Fruit fly (Drosophila melanogaster) whole organism, wandering third instar larva: ENCODE measurements around the gene Tbca.
A peak's percentile ranks its signal among the peaks of the same experiment; 100 is the strongest.

ENCODE experiments used
- Abd-B ChIP-seq: fragments of >200 bp; optimal IDR thresholded peaks from 2 replicates; lab custom pipeline; 2017; ENCODE audit warnings: missing biosample characterization, missing genetic modification characterization
- CG32264 ChIP-seq: fragments of 200-800 bp; sonication (Bioruptor generic); optimal IDR thresholded peaks from 2 replicates; lab custom pipeline; 2016; ENCODE audit warnings: missing biosample characterization, missing genetic modification characterization
- CG9705 ChIP-seq: fragments of 200-800 bp; sonication (Bioruptor generic); optimal IDR thresholded peaks from 2 replicates; lab custom pipeline; 2018; ENCODE audit warnings: missing biosample characterization, mild to moderate bottlenecking, missing genetic modification characterization
- CrebA ChIP-seq: fragments of 200-800 bp; sonication (Bioruptor generic); optimal IDR thresholded peaks from 2 replicates; lab custom pipeline; 2016; ENCODE audit warnings: missing biosample characterization, mild to moderate bottlenecking, missing genetic modification characterization, borderline replicate concordance
- Dfd ChIP-seq: fragments of >200 bp; optimal IDR thresholded peaks from 2 replicates; lab custom pipeline; 2017; ENCODE audit warnings: missing biosample characterization, missing genetic modification characterization
- Dif ChIP-seq: fragments of 200-275, 200-300 bp; sonication (Bioruptor generic); optimal IDR thresholded peaks from 2 replicates; lab custom pipeline; 2018; ENCODE audit warnings: missing biosample characterization, missing genetic modification characterization; ENCODE audit not compliant: partially characterized antibody
- GATAd ChIP-seq: sonication (Bioruptor generic); optimal IDR thresholded peaks from 2 replicates; lab custom pipeline; 2016; ENCODE audit warnings: missing biosample characterization, missing genetic modification characterization
- Hnf4 ChIP-seq: fragments of 200-800 bp; sonication (Bioruptor generic); optimal IDR thresholded peaks from 2 replicates; lab custom pipeline; 2016; ENCODE audit warnings: missing biosample characterization, mild to moderate bottlenecking, missing genetic modification characterization
- Jra ChIP-seq: sonication (Bioruptor generic); optimal IDR thresholded peaks from 2 replicates; lab custom pipeline; 2016; ENCODE audit warnings: missing biosample characterization, missing genetic modification characterization
- Mio ChIP-seq: sonication (Bioruptor generic); optimal IDR thresholded peaks from 2 replicates; lab custom pipeline; 2016; ENCODE audit warnings: missing biosample characterization, missing genetic modification characterization
- N ChIP-seq: fragments of >200 bp; optimal IDR thresholded peaks from 2 replicates; lab custom pipeline; 2018; ENCODE audit warnings: missing biosample characterization, missing external identifiers, missing genetic modification characterization
- OdsH ChIP-seq: fragments of 200-800 bp; sonication (Bioruptor generic); optimal IDR thresholded peaks from 2 replicates; lab custom pipeline; 2016; ENCODE audit warnings: missing biosample characterization, mild to moderate bottlenecking, missing genetic modification characterization
- Rel ChIP-seq, 2 experiments: fragments of 200-800 bp; sonication (Bioruptor generic) in 1 of 2; optimal IDR thresholded peaks; 2 replicates in 1 of 2; 3 replicates in 1 of 2; lab custom pipeline; 2016 to 2019; ENCODE audit warnings: mild to moderate bottlenecking in 2 of 2, missing biosample characterization in 2 of 2, missing genetic modification characterization in 2 of 2, moderate library complexity in 1 of 2
- Sp1 ChIP-seq: fragments of 200-800 bp; sonication (Bioruptor generic); optimal IDR thresholded peaks from 3 replicates; lab custom pipeline; 2019; ENCODE audit warnings: missing biosample characterization, mild to moderate bottlenecking, missing genetic modification characterization, moderate library complexity
- br ChIP-seq: fragments of 200-800 bp; sonication (Bioruptor generic); optimal IDR thresholded peaks from 2 replicates; lab custom pipeline; 2016; ENCODE audit warnings: missing biosample characterization, missing genetic modification characterization
- brk ChIP-seq: fragments of 200-800 bp; sonication (Bioruptor generic); optimal IDR thresholded peaks from 2 replicates; lab custom pipeline; 2016; ENCODE audit warnings: missing biosample characterization, mild to moderate bottlenecking, missing genetic modification characterization
- dl ChIP-seq, 2 experiments: fragments of 175-275, 200-275 bp in 1 of 2; fragments of 200-275 bp in 1 of 2; sonication (Bioruptor generic); optimal IDR thresholded peaks; lab custom pipeline; 2018; ENCODE audit warnings: mild to moderate bottlenecking in 2 of 2, missing biosample characterization in 2 of 2, missing genetic modification characterization in 2 of 2, moderate library complexity in 2 of 2; ENCODE audit not compliant: partially characterized antibody in 2 of 2, insufficient read depth in 1 of 2
- dmrt93B ChIP-seq: fragments of 200-800 bp; sonication (Bioruptor generic); optimal IDR thresholded peaks from 2 replicates; lab custom pipeline; 2018; ENCODE audit warnings: missing biosample characterization, mild to moderate bottlenecking, missing genetic modification characterization
- dsf ChIP-seq: sonication (Bioruptor generic); optimal IDR thresholded peaks from 2 replicates; lab custom pipeline; 2016; ENCODE audit warnings: missing biosample characterization, missing genetic modification characterization, borderline replicate concordance
- ey ChIP-seq: fragments of 200-800 bp; sonication (Bioruptor generic); optimal IDR thresholded peaks from 2 replicates; lab custom pipeline; 2016; ENCODE audit warnings: missing biosample characterization, missing genetic modification characterization
- foxo ChIP-seq, 2 experiments: fragments of 200-800 bp; sonication (Bioruptor generic); optimal IDR thresholded peaks; 2 replicates in 1 of 2; 3 replicates in 1 of 2; lab custom pipeline; 2016 to 2017; ENCODE audit warnings: missing biosample characterization in 2 of 2, missing genetic modification characterization in 2 of 2
- fru ChIP-seq: fragments of 200-800 bp; sonication (Bioruptor generic); optimal IDR thresholded peaks from 3 replicates; lab custom pipeline; 2016; ENCODE audit warnings: missing biosample characterization, mild to moderate bottlenecking, missing genetic modification characterization
- h ChIP-seq: fragments of 200-800 bp; sonication (Bioruptor generic); optimal IDR thresholded peaks from 3 replicates; lab custom pipeline; 2016; ENCODE audit warnings: missing biosample characterization, mild to moderate bottlenecking, missing genetic modification characterization
- jim ChIP-seq: fragments of 175-275, 200-325 bp; sonication (Bioruptor generic); optimal IDR thresholded peaks from 2 replicates; lab custom pipeline; 2016; ENCODE audit warnings: missing biosample characterization, mild to moderate bottlenecking, missing genetic modification characterization
- lola ChIP-seq: fragments of >200 bp; optimal IDR thresholded peaks from 2 replicates; lab custom pipeline; 2017; ENCODE audit warnings: missing biosample characterization, missing genetic modification characterization
- psq ChIP-seq: fragments of 200-800 bp; sonication (Bioruptor generic); optimal IDR thresholded peaks from 3 replicates; lab custom pipeline; 2017; ENCODE audit warnings: missing biosample characterization, mild to moderate bottlenecking, missing genetic modification characterization, moderate library complexity
- rgr ChIP-seq: fragments of 200-800 bp; sonication (Bioruptor generic); optimal IDR thresholded peaks from 3 replicates; lab custom pipeline; 2016; ENCODE audit warnings: missing biosample characterization, mild to moderate bottlenecking, missing genetic modification characterization
- sage ChIP-seq: fragments of 200-800 bp; sonication (Bioruptor generic); optimal IDR thresholded peaks from 2 replicates; lab custom pipeline; 2016; ENCODE audit warnings: missing biosample characterization, mild to moderate bottlenecking, missing genetic modification characterization
- sv ChIP-seq: fragments of 200-800 bp; sonication (Bioruptor generic); optimal IDR thresholded peaks from 3 replicates; lab custom pipeline; 2016; ENCODE audit warnings: missing biosample characterization, missing genetic modification characterization
- tai ChIP-seq: sonication (Bioruptor generic); optimal IDR thresholded peaks from 2 replicates; lab custom pipeline; 2016; ENCODE audit warnings: missing biosample characterization, missing genetic modification characterization
- usp ChIP-seq: fragments of >200 bp; optimal IDR thresholded peaks from 2 replicates; lab custom pipeline; 2017; ENCODE audit warnings: missing biosample characterization, missing genetic modification characterization
- woc ChIP-seq: sonication (Bioruptor generic); optimal IDR thresholded peaks from 2 replicates; lab custom pipeline; 2016; ENCODE audit warnings: missing biosample characterization, mild to moderate bottlenecking, missing genetic modification characterization

The Tbca gene

dm6 chr3R:31723206-31723933, 19.9 kb upstream of the Tbca start:
- no peak for TF ChIP-seq tai (GFP tag; lab: Kevin White, UChicago)
- TF ChIP-seq sv, result no peak
- TF ChIP-seq lola, result no peak
- TF ChIP-seq woc (GFP tag; lab: Kevin White, UChicago), result no peak
- peak; percentile 50 for TF ChIP-seq Dfd (GFP tag; lab: Kevin White, UChicago)

DNA sequence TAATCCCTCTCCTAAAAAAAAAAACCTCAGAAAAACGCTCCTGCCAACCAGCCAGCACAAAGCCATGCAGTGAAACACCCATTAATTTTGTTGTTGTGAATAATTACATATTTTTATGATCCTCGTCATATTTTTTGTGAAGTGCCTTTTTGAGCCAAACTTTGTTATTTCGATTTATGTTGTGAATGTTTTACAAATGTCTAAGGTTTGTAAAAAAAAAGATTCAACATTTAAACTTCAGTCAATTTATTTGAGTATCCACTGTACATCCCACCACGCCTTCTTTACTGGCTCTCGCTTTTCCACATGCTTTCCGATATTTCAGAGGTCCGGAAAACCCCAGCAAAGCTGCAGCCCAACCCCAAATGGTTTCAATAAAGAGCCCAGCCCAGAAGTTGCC, 19.2 kb upstream of the Tbca start:
- no peak for TF ChIP-seq foxo (GFP tag; optimal IDR thresholded peaks at IDR 0.05; lab: Kevin White, UChicago)
- no peak for TF ChIP-seq Hnf4
- no peak for TF ChIP-seq brk (GFP tag; lab: Kevin White, UChicago)
- TF ChIP-seq ey (GFP tag; lab: Kevin White, UChicago), result no peak
- no peak for TF ChIP-seq br (GFP tag; lab: Kevin White, UChicago)
- TF ChIP-seq sv, result no peak
- TF ChIP-seq dsf (GFP tag; lab: Kevin White, UChicago), result no peak
- TF ChIP-seq rgr (GFP tag; lab: Kevin White, UChicago), result no peak
- TF ChIP-seq Rel (GFP tag; optimal IDR thresholded peaks at IDR 0.05; lab: Kevin White, UChicago), result no peak
- TF ChIP-seq Rel (tag; optimal IDR thresholded peaks at IDR 0.05; lab: Kevin White, UChicago), result no peak
- TF ChIP-seq lola, result no peak
- TF ChIP-seq sage (GFP tag; lab: Kevin White, UChicago), result no peak
- no peak for TF ChIP-seq woc (GFP tag; lab: Kevin White, UChicago)
- TF ChIP-seq fru (GFP tag; lab: Kevin White, UChicago), result no peak
- TF ChIP-seq OdsH, result no peak
- no peak for TF ChIP-seq GATAd (GFP tag; lab: Kevin White, UChicago)

DNA sequence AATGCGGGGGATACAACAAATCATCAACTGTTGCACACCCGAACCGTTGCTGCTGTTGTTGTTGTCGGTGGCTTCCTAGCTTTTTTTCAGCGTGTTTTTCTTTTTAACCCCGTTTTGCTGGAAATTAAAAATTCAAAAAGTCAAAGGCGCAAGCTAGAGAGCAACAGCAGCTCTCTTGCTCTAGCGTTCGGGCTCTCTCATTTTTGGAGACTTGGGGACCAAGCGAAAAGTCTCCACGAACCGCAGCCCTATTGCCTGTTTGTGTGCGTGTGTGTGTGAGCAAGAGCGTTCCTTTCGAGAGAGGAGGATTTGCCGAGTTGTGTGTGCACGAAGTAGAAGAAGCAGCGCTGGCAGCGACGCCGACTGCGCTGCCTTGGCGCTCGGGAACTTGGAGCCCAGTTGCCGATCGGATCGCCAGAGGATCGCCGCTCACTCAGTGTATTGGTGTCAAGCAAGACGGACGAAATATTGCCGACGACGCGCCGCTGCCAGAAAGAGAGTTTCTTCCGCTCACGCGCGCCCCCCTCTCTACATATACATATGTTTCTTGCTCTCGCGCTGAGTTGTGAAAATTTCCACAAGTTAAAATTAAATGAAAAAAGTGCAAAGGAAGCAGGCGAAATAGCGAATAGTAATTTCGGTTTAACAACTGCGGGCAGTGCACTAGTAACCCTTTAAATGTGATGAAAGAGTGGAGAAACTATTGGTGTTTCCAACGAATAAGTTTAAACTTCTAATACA, 18.5 kb upstream of the Tbca start:
- TF ChIP-seq brk (GFP tag; lab: Kevin White, UChicago), result no peak
- TF ChIP-seq GATAd (GFP tag; lab: Kevin White, UChicago), result no peak
- no peak for TF ChIP-seq dmrt93B (GFP tag; lab: Kevin White, UChicago)
- TF ChIP-seq ey (GFP tag; lab: Kevin White, UChicago), result peak; percentile 12
- no peak for TF ChIP-seq CG32264 (GFP tag; lab: Kevin White, UChicago)
- no peak for TF ChIP-seq Dfd (GFP tag; lab: Kevin White, UChicago)
- peak; percentile 16 for TF ChIP-seq br (GFP tag; lab: Kevin White, UChicago)
- no peak for TF ChIP-seq sage (GFP tag; lab: Kevin White, UChicago)
- peak; percentile 65 for TF ChIP-seq Dif (GFP tag; lab: Kevin White, UChicago)
- TF ChIP-seq Abd-B (GFP tag; lab: Kevin White, UChicago), result no peak
- peak; percentile 23 for TF ChIP-seq Sp1 (GFP tag; lab: Kevin White, UChicago)
- peak; percentile 26 for TF ChIP-seq h (GFP tag; lab: Kevin White, UChicago)
- peak in 1 of 2 experiments; percentile 42 for TF ChIP-seq dl (GFP tag; optimal IDR thresholded peaks at IDR 0.05; lab: Kevin White, UChicago; ENCODE audit: insufficient read depth in 1 of 2, partially characterized antibody in 2 of 2)
- no peak for TF ChIP-seq usp (GFP tag; lab: Kevin White, UChicago)
- no peak for TF ChIP-seq OdsH
- no peak for TF ChIP-seq CG9705
- peak; percentile 13 for TF ChIP-seq woc (GFP tag; lab: Kevin White, UChicago)
- TF ChIP-seq Rel (GFP tag; optimal IDR thresholded peaks at IDR 0.05; lab: Kevin White, UChicago), result no peak
- peak; percentile 36 for TF ChIP-seq Rel (tag; optimal IDR thresholded peaks at IDR 0.05; lab: Kevin White, UChicago)
- TF ChIP-seq Mio (GFP tag; lab: Kevin White, UChicago), result no peak
- no peak for TF ChIP-seq Hnf4
- peak; percentile 34 for TF ChIP-seq fru (GFP tag; lab: Kevin White, UChicago)
- TF ChIP-seq rgr (GFP tag; lab: Kevin White, UChicago), result peak; percentile 31
- peak; percentile 16 for TF ChIP-seq jim (GFP tag; lab: Kevin White, UChicago)
- TF ChIP-seq N (GFP tag; lab: Kevin White, UChicago), result no peak
- peak in 1 of 2 experiments; percentile 24 for TF ChIP-seq foxo (GFP tag; optimal IDR thresholded peaks at IDR 0.05; lab: Kevin White, UChicago)
- TF ChIP-seq psq, result no peak
- TF ChIP-seq CrebA (GFP tag; lab: Kevin White, UChicago), result peak; percentile 60
- TF ChIP-seq lola, result no peak
- no peak for TF ChIP-seq tai (GFP tag; lab: Kevin White, UChicago)
- no peak for TF ChIP-seq Jra (GFP tag; lab: Kevin White, UChicago)
